Fruit fly (Drosophila melanogaster) whole organism, embryonic: ENCODE measurements around the gene jet.

Source experiments
- ATbp ChIP-seq: fragments of 200-800 bp; sonication (Bioruptor generic); optimal IDR thresholded peaks from 2 replicates; lab custom pipeline; 2017; ENCODE audit warnings: missing biosample characterization, mild to moderate bottlenecking, missing genetic modification characterization, missing genetic modification reagents
- Awh ChIP-seq: fragments of 200-800 bp; sonication (Bioruptor generic); IDR thresholded peaks from 2 replicates; pipeline ENCODE4, ENCODE4 v1.3.6; 2022; ENCODE audit warnings: missing biosample characterization, missing genetic modification characterization
- CG1024 ChIP-seq: fragments of 200-800 bp; sonication (Bioruptor generic); IDR thresholded peaks from 2 replicates; pipeline ENCODE4 v1.3.6; 2022; ENCODE audit warnings: missing biosample characterization, missing genetic modification characterization
- CG13424 ChIP-seq: fragments of 200-800 bp; sonication (Bioruptor generic); optimal IDR thresholded peaks from 2 replicates; lab custom pipeline; 2019; ENCODE audit warnings: missing biosample characterization, mild to moderate bottlenecking, missing genetic modification characterization, moderate library complexity
- CG16779 ChIP-seq: fragments of 200-800 bp; sonication (Bioruptor generic); IDR thresholded peaks from 2 replicates; pipeline ENCODE4 v1.3.6; 2022; ENCODE audit warnings: missing biosample characterization, missing genetic modification characterization
- CG16813 ChIP-seq: fragments of 200-800 bp; sonication (Bioruptor generic); IDR thresholded peaks from 3 replicates; pipeline ENCODE4 v1.3.6; 2022; ENCODE audit warnings: missing biosample characterization, missing genetic modification characterization; ENCODE audit not compliant: partially characterized antibody
- CG16863 ChIP-seq: fragments of 200-800 bp; sonication (Bioruptor generic); optimal IDR thresholded peaks from 3 replicates; lab custom pipeline; 2016; ENCODE audit warnings: missing biosample characterization, missing genetic modification characterization
- CG17186 ChIP-seq: fragments of 200-800 bp; sonication (Bioruptor generic); optimal IDR thresholded peaks from 3 replicates; lab custom pipeline; 2017; ENCODE audit warnings: missing biosample characterization, missing genetic modification reagents, missing genetic modification characterization
- CG17328 ChIP-seq: fragments of 200-800 bp; sonication (Bioruptor generic); IDR thresholded peaks from 2 replicates; pipeline ENCODE4 v1.3.6; 2022; ENCODE audit warnings: missing biosample characterization, missing genetic modification characterization
- CG17361 ChIP-seq: fragments of 200-800 bp; sonication (Bioruptor generic); IDR thresholded peaks from 3 replicates; pipeline ENCODE4 v1.3.6; 2022; ENCODE audit warnings: missing biosample characterization, missing genetic modification characterization
- CG17568 ChIP-seq: fragments of 200-800 bp; sonication (Bioruptor generic); optimal IDR thresholded peaks from 2 replicates; lab custom pipeline; 2018; ENCODE audit warnings: missing biosample characterization, mild to moderate bottlenecking, missing genetic modification characterization, moderate library complexity
- CG30403 ChIP-seq: fragments of 200-800 bp; sonication (Bioruptor generic); optimal IDR thresholded peaks from 3 replicates; lab custom pipeline; 2016; ENCODE audit warnings: missing biosample characterization, missing genetic modification characterization
- CG32767 ChIP-seq: fragments of 200-800 bp; sonication (Bioruptor generic); IDR thresholded peaks from 2 replicates; pipeline ENCODE4 v1.3.6; 2022; ENCODE audit warnings: missing biosample characterization, missing genetic modification characterization
- CG3838 ChIP-seq: fragments of 200-800 bp; sonication (Bioruptor generic); optimal IDR thresholded peaks from 3 replicates; lab custom pipeline; 2016; ENCODE audit warnings: missing biosample characterization, missing genetic modification characterization
- CG4424 ChIP-seq: fragments of 200-800 bp; sonication (Bioruptor generic); optimal IDR thresholded peaks from 3 replicates; lab custom pipeline; 2016; ENCODE audit warnings: missing biosample characterization, missing genetic modification characterization
- CG7745 ChIP-seq: fragments of 200-800 bp; sonication (Bioruptor generic); optimal IDR thresholded peaks from 2 replicates; lab custom pipeline; 2018; ENCODE audit warnings: missing biosample characterization, mild to moderate bottlenecking, missing genetic modification characterization, moderate library complexity
- CG7987 ChIP-seq: fragments of 200-800 bp; sonication (Bioruptor generic); optimal IDR thresholded peaks from 2 replicates; lab custom pipeline; 2018; ENCODE audit warnings: missing biosample characterization, mild to moderate bottlenecking, missing genetic modification characterization, moderate library complexity
- CG8765 ChIP-seq: fragments of 200-800 bp; sonication (Bioruptor generic); IDR thresholded peaks from 2 replicates; pipeline ENCODE4 v1.3.6; 2022; ENCODE audit warnings: missing biosample characterization, missing genetic modification characterization
- CG9437 ChIP-seq: fragments of 200-800 bp; sonication (Bioruptor generic); optimal IDR thresholded peaks from 2 replicates; lab custom pipeline; 2018; ENCODE audit warnings: missing biosample characterization, mild to moderate bottlenecking, missing genetic modification characterization
- CG9727 ChIP-seq: fragments of 200-800 bp; sonication (Bioruptor generic); optimal IDR thresholded peaks from 3 replicates; lab custom pipeline; 2017; ENCODE audit warnings: missing biosample characterization, mild to moderate bottlenecking, missing genetic modification characterization
- Camta ChIP-seq: fragments of 200-800 bp; sonication (Bioruptor generic); optimal IDR thresholded peaks from 2 replicates; lab custom pipeline; 2016; ENCODE audit warnings: missing biosample characterization, missing genetic modification characterization
- Dll ChIP-seq: fragments of 200-800 bp; sonication (Bioruptor generic); IDR thresholded peaks from 4 replicates; pipeline ENCODE4 v1.3.6; 2022; ENCODE audit warnings: missing biosample characterization, missing genetic modification characterization; ENCODE audit not compliant: partially characterized antibody
- Dp ChIP-seq: fragments of 200-800 bp; sonication (Bioruptor generic); optimal IDR thresholded peaks from 2 replicates; lab custom pipeline; 2018; ENCODE audit warnings: missing biosample characterization, mild to moderate bottlenecking, missing genetic modification characterization, moderate library complexity
- Elba2 ChIP-seq: fragments of 200-800 bp; sonication (Bioruptor generic); optimal IDR thresholded peaks from 3 replicates; lab custom pipeline; 2016; ENCODE audit warnings: missing biosample characterization, missing genetic modification characterization
- HmgD ChIP-seq: fragments of 200-800 bp; sonication (Bioruptor generic); optimal IDR thresholded peaks from 3 replicates; lab custom pipeline; 2016; ENCODE audit warnings: missing biosample characterization, missing genetic modification characterization
- Hr51 ChIP-seq, 2 experiments: fragments of 200-800 bp; sonication (Bioruptor generic); optimal IDR thresholded peaks; 2 replicates in 1 of 2; 3 replicates in 1 of 2; lab custom pipeline; 2016 to 2018; ENCODE audit warnings: missing biosample characterization in 2 of 2, missing genetic modification characterization in 2 of 2, mild to moderate bottlenecking in 1 of 2, moderate library complexity in 1 of 2
- Kr ChIP-seq: fragments of 200-800 bp; sonication (Bioruptor generic); optimal IDR thresholded peaks from 2 replicates; lab custom pipeline; 2017; ENCODE audit warnings: missing biosample characterization, mild to moderate bottlenecking, missing genetic modification characterization
- Neu2 ChIP-seq: fragments of 200-800 bp; sonication (Bioruptor generic); optimal IDR thresholded peaks from 3 replicates; lab custom pipeline; 2016; ENCODE audit warnings: missing biosample characterization, missing genetic modification characterization, borderline replicate concordance
- Nf-YA ChIP-seq: fragments of 200-800 bp; sonication (Bioruptor generic); IDR thresholded peaks from 2 replicates; pipeline ENCODE4 v1.3.6; 2022; ENCODE audit warnings: missing biosample characterization, missing genetic modification characterization
- Sry-δ ChIP-seq: fragments of 200-800 bp; sonication (Bioruptor generic); optimal IDR thresholded peaks from 2 replicates; lab custom pipeline; 2016; ENCODE audit warnings: missing biosample characterization, missing genetic modification characterization
- TFAM ChIP-seq: fragments of 200-800 bp; sonication (Bioruptor generic); optimal IDR thresholded peaks from 2 replicates; lab custom pipeline; 2017; ENCODE audit warnings: missing biosample characterization, missing genetic modification characterization, inconsistent platforms
- ab ChIP-seq: fragments of 200-800 bp; sonication (Bioruptor generic); optimal IDR thresholded peaks from 2 replicates; lab custom pipeline; 2016; ENCODE audit warnings: missing biosample characterization, missing genetic modification characterization
- dati ChIP-seq: fragments of 200-800 bp; sonication (Bioruptor generic); IDR thresholded peaks from 2 replicates; pipeline ENCODE4 v1.3.6; 2022; ENCODE audit warnings: missing biosample characterization, missing genetic modification characterization
- emc ChIP-seq: fragments of 200-800 bp; sonication (Bioruptor generic); optimal IDR thresholded peaks from 2 replicates; lab custom pipeline; 2016; ENCODE audit warnings: missing biosample characterization, missing genetic modification characterization
- fru ChIP-seq: fragments of >200 bp; optimal IDR thresholded peaks from 2 replicates; lab custom pipeline; 2017
- gcm ChIP-seq: fragments of 200-800 bp; sonication (Bioruptor generic); optimal IDR thresholded peaks from 2 replicates; lab custom pipeline; 2019; ENCODE audit warnings: missing biosample characterization, mild to moderate bottlenecking, missing genetic modification characterization, moderate library complexity
- gcm2 ChIP-seq: fragments of 200-800 bp; sonication (Bioruptor generic); optimal IDR thresholded peaks from 2 replicates; lab custom pipeline; 2016; ENCODE audit warnings: missing biosample characterization, missing genetic modification characterization
- gro ChIP-seq: fragments of 200-800 bp; sonication (Bioruptor generic); optimal IDR thresholded peaks from 2 replicates; lab custom pipeline; 2016; ENCODE audit warnings: missing biosample characterization, missing genetic modification characterization
- ind ChIP-seq: fragments of 200-800 bp; sonication (Bioruptor generic); optimal IDR thresholded peaks from 3 replicates; lab custom pipeline; 2016; ENCODE audit warnings: missing biosample characterization, missing genetic modification characterization
- kah ChIP-seq: fragments of 200-800 bp; sonication (Bioruptor generic); optimal IDR thresholded peaks from 2 replicates; lab custom pipeline; 2018; ENCODE audit warnings: missing biosample characterization, mild to moderate bottlenecking, missing genetic modification characterization
- ken ChIP-seq: fragments of 200-800 bp; sonication (Bioruptor generic); IDR thresholded peaks from 3 replicates; pipeline ENCODE4 v1.3.6; 2022; ENCODE audit warnings: missing biosample characterization, missing genetic modification characterization
- lilli ChIP-seq: fragments of 200-800 bp; sonication (Bioruptor generic); optimal IDR thresholded peaks from 3 replicates; lab custom pipeline; 2016; ENCODE audit warnings: missing biosample characterization, missing genetic modification characterization
- luna ChIP-seq: fragments of 200-800 bp; sonication (Bioruptor generic); optimal IDR thresholded peaks from 2 replicates; lab custom pipeline; 2016; ENCODE audit warnings: missing biosample characterization, missing genetic modification characterization
- mam ChIP-seq: fragments of 200-800 bp; sonication (Bioruptor generic); optimal IDR thresholded peaks from 3 replicates; lab custom pipeline; 2016; ENCODE audit warnings: missing biosample characterization, missing genetic modification characterization
- otp ChIP-seq: fragments of 200-800 bp; sonication (Bioruptor generic); IDR thresholded peaks from 3 replicates; pipeline ENCODE4, ENCODE4 v1.3.6; 2022; ENCODE audit warnings: missing biosample characterization, missing genetic modification characterization
- pzg ChIP-seq: fragments of 200-800 bp; sonication (Bioruptor generic); optimal IDR thresholded peaks from 3 replicates; lab custom pipeline; 2018; ENCODE audit warnings: missing biosample characterization, mild to moderate bottlenecking, missing genetic modification characterization, moderate library complexity
- schlank ChIP-seq: fragments of 200-800 bp; sonication (Bioruptor generic); optimal IDR thresholded peaks from 2 replicates; lab custom pipeline; 2018; ENCODE audit warnings: missing biosample characterization, mild to moderate bottlenecking, missing genetic modification characterization
- scrt ChIP-seq: fragments of 200-800 bp; sonication (Bioruptor generic); optimal IDR thresholded peaks from 2 replicates; lab custom pipeline; 2018; ENCODE audit warnings: missing biosample characterization, mild to moderate bottlenecking, missing genetic modification characterization, moderate library complexity
- sens-2 ChIP-seq: fragments of 200-800 bp; sonication (Bioruptor generic); IDR thresholded peaks from 2 replicates; pipeline ENCODE4 v1.3.6; 2022; ENCODE audit warnings: missing biosample characterization, missing genetic modification characterization
- seq ChIP-seq: fragments of 200-800 bp; sonication (Bioruptor generic); IDR thresholded peaks from 2 replicates; pipeline ENCODE4 v1.3.6; 2022; ENCODE audit warnings: missing biosample characterization, missing genetic modification characterization
- vfl ChIP-seq: fragments of 200-800 bp; sonication (Bioruptor generic); optimal IDR thresholded peaks from 2 replicates; lab custom pipeline; 2016; ENCODE audit warnings: missing biosample characterization, missing genetic modification characterization
- yki ChIP-seq: fragments of >200 bp; optimal IDR thresholded peaks from 3 replicates; lab custom pipeline; 2018

jet gene

dm6 chr2L:4973731-4974415, 24.3 kb upstream of the jet start, which contains the start of gene mRpL28 (continued):
- TF ChIP-seq gcm (GFP tag; lab: Kevin White, UChicago) (no peak), Elba2 (no peak), CG32767 (GFP tag; lab: Robert Waterston, UW) (no peak), Hr51 (GFP tag; optimal IDR thresholded peaks at IDR 0.05; lab: Kevin White, UChicago) (no peak), vfl (GFP tag; lab: Kevin White, UChicago) (no peak), emc (no peak), ken (no peak), CG17361 (no peak), Sry-δ (GFP tag; lab: Kevin White, UChicago) (no peak), scrt (GFP tag; lab: Kevin White, UChicago) (no peak), ab (GFP tag; lab: Kevin White, UChicago) (no peak), gcm2 (GFP tag; lab: Kevin White, UChicago) (no peak), luna (GFP tag; lab: Kevin White, UChicago) (no peak), CG1024 (GFP tag; lab: Robert Waterston, UW) (no peak), CG30403 (GFP tag; lab: Kevin White, UChicago) (no peak), CG9437 (GFP tag; lab: Kevin White, UChicago) (peak; percentile 28), CG9727 (GFP tag; lab: Kevin White, UChicago) (no peak), ATbp (GFP tag; lab: Kevin White, UChicago) (no peak), schlank (tag; lab: Kevin White, UChicago) (no peak), CG8765 (GFP tag; lab: Robert Waterston, UW) (no peak), Dp (GFP tag; lab: Kevin White, UChicago) (peak; percentile 11), CG7987 (GFP tag; lab: Kevin White, UChicago) (no peak), TFAM (GFP tag; lab: Kevin White, UChicago) (no peak), CG16779 (GFP tag; lab: Robert Waterston, UW) (no peak), dati (GFP tag; lab: Robert Waterston, UW) (no peak), mam (no peak), Nf-YA (GFP tag; lab: Robert Waterston, UW) (no peak), HmgD (GFP tag; lab: Kevin White, UChicago) (no peak), Camta (no peak), CG16863 (no peak), CG17328 (GFP tag; lab: Robert Waterston, UW) (no peak), Dll (GFP tag; lab: Robert Waterston, UW) (peak; percentile 46; the same call in 1 of the 4 replicates), yki (no peak), sens-2 (GFP tag; lab: Robert Waterston, UW) (no peak), gro (GFP tag; lab: Kevin White, UChicago) (no peak), CG7745 (tag; lab: Kevin White, UChicago) (no peak), Neu2 (GFP tag; lab: Kevin White, UChicago) (no peak), CG13424 (tag; lab: Kevin White, UChicago) (peak; percentile 44), Kr (GFP tag; lab: Kevin White, UChicago) (no peak), fru (no peak), Awh (no peak), ind (no peak), pzg (GFP tag; lab: Kevin White, UChicago) (peak; percentile 44), otp (GFP tag; lab: Robert Waterston, UW) (no peak), lilli (GFP tag; lab: Kevin White, UChicago) (peak; percentile 12), kah (no peak), CG17186 (peak; percentile 10), seq (GFP tag; lab: Robert Waterston, UW) (no peak), CG16813 (GFP tag; lab: Robert Waterston, UW) (peak; percentile 20; the same call in 1 of the 3 replicates), CG4424 (GFP tag; lab: Kevin White, UChicago) (no peak), CG17568 (GFP tag; lab: Kevin White, UChicago) (no peak), CG3838 (no peak)
